Fruit fly (Drosophila melanogaster) whole organism, embryonic: ENCODE results near the gene Spase25.
A peak's percentile ranks its signal among the peaks of the same experiment; 100 is the strongest.

ENCODE experiments used
- ATbp ChIP-seq: fragments of 200-800 bp; sonication (Bioruptor generic); optimal IDR thresholded peaks from 2 replicates; lab custom pipeline; 2017; ENCODE audit warnings: missing biosample characterization, mild to moderate bottlenecking, missing genetic modification characterization, missing genetic modification reagents
- Atf6 ChIP-seq: fragments of 200-800 bp; sonication (Bioruptor generic); IDR thresholded peaks from 2 replicates; pipeline ENCODE4 v1.3.6; 2022; ENCODE audit warnings: missing biosample characterization, missing genetic modification characterization
- CG10565 ChIP-seq: fragments of 200-800 bp; sonication (Bioruptor generic); optimal IDR thresholded peaks from 3 replicates; lab custom pipeline; 2016; ENCODE audit warnings: missing biosample characterization, mild to moderate bottlenecking, missing genetic modification characterization
- CG11085 ChIP-seq: fragments of 200-800 bp; sonication (Bioruptor generic); IDR thresholded peaks from 2 replicates; pipeline ENCODE4 v1.3.6; 2022; ENCODE audit warnings: missing biosample characterization, missing genetic modification characterization
- CG11560 ChIP-seq: fragments of 200-800 bp; sonication (Bioruptor generic); IDR thresholded peaks from 3 replicates; pipeline ENCODE4 v1.3.6; 2022; ENCODE audit warnings: missing biosample characterization, missing genetic modification characterization
- CG13894 ChIP-seq: fragments of 200-800 bp; sonication (Bioruptor generic); optimal IDR thresholded peaks from 3 replicates; lab custom pipeline; 2018; ENCODE audit warnings: missing biosample characterization, mild to moderate bottlenecking, missing genetic modification characterization, moderate library complexity
- CG14860 ChIP-seq: fragments of 200-800 bp; sonication (Bioruptor generic); IDR thresholded peaks from 3 replicates; pipeline ENCODE4 v1.3.6; 2022; ENCODE audit warnings: missing biosample characterization, missing genetic modification characterization; ENCODE audit not compliant: partially characterized antibody
- CG1529 ChIP-seq: fragments of 200-800 bp; sonication (Bioruptor generic); optimal IDR thresholded peaks from 3 replicates; lab custom pipeline; 2018; ENCODE audit warnings: missing biosample characterization, missing genetic modification characterization
- CG16779 ChIP-seq: fragments of 200-800 bp; sonication (Bioruptor generic); IDR thresholded peaks from 2 replicates; pipeline ENCODE4 v1.3.6; 2022; ENCODE audit warnings: missing biosample characterization, missing genetic modification characterization
- CG17328 ChIP-seq: fragments of 200-800 bp; sonication (Bioruptor generic); IDR thresholded peaks from 2 replicates; pipeline ENCODE4 v1.3.6; 2022; ENCODE audit warnings: missing biosample characterization, missing genetic modification characterization
- CG17361 ChIP-seq: fragments of 200-800 bp; sonication (Bioruptor generic); IDR thresholded peaks from 3 replicates; pipeline ENCODE4 v1.3.6; 2022; ENCODE audit warnings: missing biosample characterization, missing genetic modification characterization
- CG17568 ChIP-seq: fragments of 200-800 bp; sonication (Bioruptor generic); optimal IDR thresholded peaks from 2 replicates; lab custom pipeline; 2018; ENCODE audit warnings: missing biosample characterization, mild to moderate bottlenecking, missing genetic modification characterization, moderate library complexity
- CG18764 ChIP-seq: fragments of 200-800 bp; sonication (Bioruptor generic); optimal IDR thresholded peaks from 3 replicates; lab custom pipeline; 2016; ENCODE audit warnings: missing biosample characterization, missing genetic modification characterization
- CG3281 ChIP-seq: fragments of 200-800 bp; sonication (Bioruptor generic); optimal IDR thresholded peaks from 3 replicates; lab custom pipeline; 2017; ENCODE audit warnings: missing biosample characterization, mild to moderate bottlenecking, missing genetic modification characterization
- CG3838 ChIP-seq: fragments of 200-800 bp; sonication (Bioruptor generic); optimal IDR thresholded peaks from 3 replicates; lab custom pipeline; 2016; ENCODE audit warnings: missing biosample characterization, missing genetic modification characterization
- CG5180 ChIP-seq: fragments of 200-800 bp; sonication (Bioruptor generic); optimal IDR thresholded peaks from 3 replicates; lab custom pipeline; 2017; ENCODE audit warnings: missing biosample characterization, missing genetic modification characterization, mild to moderate bottlenecking, moderate library complexity, missing genetic modification reagents
- CHES-1-like ChIP-seq: fragments of 200-800 bp; sonication (Bioruptor generic); optimal IDR thresholded peaks from 2 replicates; lab custom pipeline; 2016; ENCODE audit warnings: missing biosample characterization, missing genetic modification characterization
- Dref ChIP-seq: fragments of 200-800 bp; sonication (Bioruptor generic); IDR thresholded peaks from 2 replicates; pipeline ENCODE4 v1.3.6; 2022; ENCODE audit warnings: missing biosample characterization, missing genetic modification characterization
- ERR ChIP-seq: fragments of 200-800 bp; sonication (Bioruptor generic); optimal IDR thresholded peaks from 2 replicates; lab custom pipeline; 2016; ENCODE audit warnings: missing biosample characterization, missing genetic modification characterization
- HHEX ChIP-seq: fragments of 200-800 bp; sonication (Bioruptor generic); optimal IDR thresholded peaks from 3 replicates; lab custom pipeline; 2017; ENCODE audit warnings: missing biosample characterization, mild to moderate bottlenecking, missing genetic modification characterization, missing genetic modification reagents
- Hr51 ChIP-seq, 2 experiments: fragments of 200-800 bp; sonication (Bioruptor generic); optimal IDR thresholded peaks; 2 replicates in 1 of 2; 3 replicates in 1 of 2; lab custom pipeline; 2016 to 2018; ENCODE audit warnings: missing biosample characterization in 2 of 2, missing genetic modification characterization in 2 of 2, mild to moderate bottlenecking in 1 of 2, moderate library complexity in 1 of 2
- NC2β ChIP-seq: fragments of 200-800 bp; sonication (Bioruptor generic); optimal IDR thresholded peaks from 2 replicates; lab custom pipeline; 2016; ENCODE audit warnings: missing biosample characterization, missing genetic modification characterization
- Neu2 ChIP-seq: fragments of 200-800 bp; sonication (Bioruptor generic); optimal IDR thresholded peaks from 3 replicates; lab custom pipeline; 2016; ENCODE audit warnings: missing biosample characterization, missing genetic modification characterization, borderline replicate concordance
- Nf-YB ChIP-seq: fragments of 200-800 bp; sonication (Bioruptor generic); optimal IDR thresholded peaks from 3 replicates; lab custom pipeline; 2019; ENCODE audit warnings: missing biosample characterization, mild to moderate bottlenecking, missing genetic modification characterization, moderate library complexity
- Oaz ChIP-seq: fragments of 200-800 bp; sonication (Bioruptor generic); IDR thresholded peaks from 2 replicates; pipeline ENCODE4 v1.3.6; 2022; ENCODE audit warnings: missing biosample characterization, missing genetic modification characterization
- Poxn ChIP-seq: fragments of 200-800 bp; sonication (Bioruptor generic); IDR thresholded peaks from 2 replicates; pipeline ENCODE4 v1.3.6; 2022; ENCODE audit warnings: missing biosample characterization, missing genetic modification characterization
- Scr ChIP-seq: fragments of 200-800 bp; sonication (Bioruptor generic); IDR thresholded peaks from 2 replicates; pipeline ENCODE4 v1.3.6; 2022; ENCODE audit warnings: missing biosample characterization, missing genetic modification characterization; ENCODE audit not compliant: partially characterized antibody
- Sry-β ChIP-seq: fragments of 200-800 bp; sonication (Bioruptor generic); optimal IDR thresholded peaks from 2 replicates; lab custom pipeline; 2018; ENCODE audit warnings: missing biosample characterization, mild to moderate bottlenecking, missing genetic modification characterization, moderate library complexity
- TFAM ChIP-seq: fragments of 200-800 bp; sonication (Bioruptor generic); optimal IDR thresholded peaks from 2 replicates; lab custom pipeline; 2017; ENCODE audit warnings: missing biosample characterization, missing genetic modification characterization, inconsistent platforms
- Trl ChIP-seq, 3 experiments: fragments of >200 bp in 2 of 3; fragments of 200-800 bp in 1 of 3; sonication (Bioruptor generic) in 1 of 3; optimal IDR thresholded peaks; 2 replicates in 1 of 3; 3 replicates in 2 of 3; lab custom pipeline; 2016 to 2017; ENCODE audit warnings: missing biosample characterization in 1 of 3, missing genetic modification characterization in 1 of 3
- aop ChIP-seq: fragments of 200-800 bp; sonication (Bioruptor generic); IDR thresholded peaks from 2 replicates; pipeline ENCODE4 v1.3.6; 2022; ENCODE audit warnings: missing biosample characterization, missing genetic modification characterization
- ap ChIP-seq: fragments of 200-800 bp; sonication (Bioruptor generic); IDR thresholded peaks from 2 replicates; pipeline ENCODE4 v1.3.6; 2022; ENCODE audit warnings: missing biosample characterization, missing genetic modification characterization
- cad ChIP-seq: fragments of >200 bp; optimal IDR thresholded peaks from 2 replicates; lab custom pipeline; 2017; ENCODE audit warnings: missing biosample characterization, missing genetic modification characterization
- dpn ChIP-seq, 2 experiments: fragments of 200-800 bp; sonication (Bioruptor generic); optimal IDR thresholded peaks; 3 replicates each; lab custom pipeline; 2016; ENCODE audit warnings: missing biosample characterization in 2 of 2, missing genetic modification characterization in 2 of 2
- emc ChIP-seq: fragments of 200-800 bp; sonication (Bioruptor generic); optimal IDR thresholded peaks from 2 replicates; lab custom pipeline; 2016; ENCODE audit warnings: missing biosample characterization, missing genetic modification characterization
- en ChIP-seq: fragments of 200-800 bp; sonication (Bioruptor generic); optimal IDR thresholded peaks from 2 replicates; lab custom pipeline; 2016; ENCODE audit warnings: missing biosample characterization, missing genetic modification characterization
- h ChIP-seq: fragments of >200 bp; optimal IDR thresholded peaks from 2 replicates; lab custom pipeline; 2017
- hth ChIP-seq: fragments of >200 bp; optimal IDR thresholded peaks from 2 replicates; lab custom pipeline; 2017; ENCODE audit warnings: inconsistent platforms
- inv ChIP-seq: fragments of 200-800 bp; sonication (Bioruptor generic); IDR thresholded peaks from 2 replicates; pipeline ENCODE4 v1.3.6; 2022; ENCODE audit warnings: missing biosample characterization, missing genetic modification characterization; ENCODE audit not compliant: partially characterized antibody
- jumu ChIP-seq: fragments of 200-800 bp; sonication (Bioruptor generic); optimal IDR thresholded peaks from 3 replicates; lab custom pipeline; 2016; ENCODE audit warnings: missing biosample characterization, missing genetic modification characterization
- lilli ChIP-seq: fragments of 200-800 bp; sonication (Bioruptor generic); optimal IDR thresholded peaks from 3 replicates; lab custom pipeline; 2016; ENCODE audit warnings: missing biosample characterization, missing genetic modification characterization
- mam ChIP-seq: fragments of 200-800 bp; sonication (Bioruptor generic); optimal IDR thresholded peaks from 3 replicates; lab custom pipeline; 2016; ENCODE audit warnings: missing biosample characterization, missing genetic modification characterization
- mld ChIP-seq: fragments of 200-800 bp; sonication (Bioruptor generic); IDR thresholded peaks from 3 replicates; pipeline ENCODE4 v1.3.6; 2022; ENCODE audit warnings: missing biosample characterization, missing genetic modification characterization; ENCODE audit not compliant: partially characterized antibody
- otp ChIP-seq: fragments of 200-800 bp; sonication (Bioruptor generic); IDR thresholded peaks from 3 replicates; pipeline ENCODE4, ENCODE4 v1.3.6; 2022; ENCODE audit warnings: missing biosample characterization, missing genetic modification characterization
- peb ChIP-seq: fragments of 200-800 bp; sonication (Bioruptor generic); IDR thresholded peaks from 2 replicates; pipeline ENCODE4 v1.3.6; 2022; ENCODE audit warnings: missing biosample characterization, missing genetic modification characterization
- pita ChIP-seq: fragments of 200-800 bp; sonication (Bioruptor generic); optimal IDR thresholded peaks from 2 replicates; lab custom pipeline; 2017; ENCODE audit warnings: missing biosample characterization, mild to moderate bottlenecking, missing genetic modification characterization
- pros ChIP-seq: fragments of 200-800 bp; sonication (Bioruptor generic); optimal IDR thresholded peaks from 3 replicates; lab custom pipeline; 2019; ENCODE audit warnings: missing biosample characterization, mild to moderate bottlenecking, missing genetic modification characterization, moderate library complexity
- ranshi ChIP-seq: fragments of 200-800 bp; sonication (Bioruptor generic); IDR thresholded peaks from 2 replicates; pipeline ENCODE4 v1.3.6; 2022; ENCODE audit warnings: missing biosample characterization, missing genetic modification characterization
- salm ChIP-seq: fragments of 200-800 bp; sonication (Bioruptor generic); optimal IDR thresholded peaks from 2 replicates; lab custom pipeline; 2018; ENCODE audit warnings: missing biosample characterization, mild to moderate bottlenecking, missing genetic modification characterization
- stc ChIP-seq: fragments of 200-800 bp; sonication (Bioruptor generic); IDR thresholded peaks from 2 replicates; pipeline ENCODE4 v1.3.6; 2022; ENCODE audit warnings: missing biosample characterization, missing genetic modification characterization
- ttk ChIP-seq: fragments of 200-800 bp; sonication (Bioruptor generic); IDR thresholded peaks from 2 replicates; pipeline ENCODE4 v2.1.2; 2022; ENCODE audit warnings: missing biosample characterization, missing genetic modification characterization

Gene Spase25

DNA sequence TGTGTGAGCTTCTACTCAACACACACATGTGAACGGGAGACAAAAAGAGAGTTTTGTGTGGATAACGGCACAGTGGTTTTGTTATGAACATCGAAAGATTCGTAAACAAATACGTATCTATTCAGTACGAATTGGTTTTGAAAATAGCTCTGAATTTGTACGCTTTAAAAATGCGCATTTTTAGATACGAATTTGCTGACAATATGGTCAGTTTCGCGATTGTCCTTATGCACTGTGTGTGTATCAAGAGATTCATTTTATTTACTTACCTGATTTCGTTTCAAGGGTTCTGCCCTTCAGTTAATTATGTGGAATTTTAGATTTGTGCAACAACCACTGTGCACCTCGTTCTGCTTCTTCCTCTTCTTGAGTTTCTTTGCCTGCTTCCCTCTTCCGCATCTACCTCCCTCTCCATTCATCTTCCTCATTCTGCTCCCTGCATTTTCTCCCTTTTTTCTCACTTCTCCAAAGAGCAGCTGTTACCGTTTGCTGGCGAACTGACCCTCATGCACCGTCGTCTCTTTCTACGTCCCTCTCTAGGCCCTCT lies 9.8 kb downstream of the Spase25 start (continued):
- TF ChIP-seq Poxn (GFP tag; lab: Robert Waterston, UW) (no peak), dpn (GFP tag; optimal IDR thresholded peaks at IDR 0.05; lab: Kevin White, UChicago) (peak; percentile 62 to 75), ranshi (GFP tag; lab: Robert Waterston, UW) (no peak), mld (GFP tag; lab: Robert Waterston, UW) (no peak), Atf6 (GFP tag; lab: Robert Waterston, UW) (no peak), Nf-YB (peak; percentile 58), h (lab: Kevin White, UChicago) (no peak), CG17568 (GFP tag; lab: Kevin White, UChicago) (peak; percentile 53), Oaz (GFP tag; lab: Robert Waterston, UW) (no peak), ttk (GFP tag; lab: Robert Waterston, UW) (no peak), Hr51 (GFP tag; optimal IDR thresholded peaks at IDR 0.05; lab: Kevin White, UChicago) (peak; percentile 19 to 49), CG17328 (GFP tag; lab: Robert Waterston, UW) (peak; percentile 71), TFAM (GFP tag; lab: Kevin White, UChicago) (no peak), CG16779 (GFP tag; lab: Robert Waterston, UW) (no peak), NC2β (GFP tag; lab: Kevin White, UChicago) (peak; percentile 84), ERR (no peak), pita (GFP tag; lab: Kevin White, UChicago) (no peak), Neu2 (GFP tag; lab: Kevin White, UChicago) (peak; percentile 17), Scr (GFP tag; lab: Robert Waterston, UW) (no peak), CG13894 (no peak), CG18764 (GFP tag; lab: Kevin White, UChicago) (peak; percentile 56), en (GFP tag; lab: Kevin White, UChicago) (peak; percentile 68), Dref (GFP tag; lab: Robert Waterston, UW) (no peak), cad (no peak), ATbp (GFP tag; lab: Kevin White, UChicago) (peak; percentile 81), CHES-1-like (GFP tag; lab: Kevin White, UChicago) (peak; percentile 67), CG11085 (GFP tag; lab: Robert Waterston, UW) (no peak), salm (tag; lab: Kevin White, UChicago) (peak; percentile 43), CG3838 (GFP tag; lab: Kevin White, UChicago) (no peak), hth (no peak), Sry-β (peak; percentile 19), otp (GFP tag; lab: Robert Waterston, UW) (no peak), CG5180 (GFP tag; lab: Kevin White, UChicago) (peak; percentile 26), stc (no peak), Trl (optimal IDR thresholded peaks at IDR 0.05; lab: Kevin White, UChicago) (peak; percentile 29 to 47), Trl (GFP tag; optimal IDR thresholded peaks at IDR 0.05; lab: Kevin White, UChicago) (peak; percentile 49), peb (GFP tag; lab: Robert Waterston, UW) (peak; percentile 47; the same call in 1 of the 2 replicates), pros (GFP tag; lab: Kevin White, UChicago) (peak; percentile 82), inv (GFP tag; lab: Robert Waterston, UW) (no peak), HHEX (GFP tag; lab: Kevin White, UChicago) (peak; percentile 26), CG14860 (GFP tag; lab: Robert Waterston, UW) (no peak), ap (GFP tag; lab: Robert Waterston, UW) (no peak), CG17361 (GFP tag; lab: Robert Waterston, UW) (peak; percentile 90), aop (no peak), jumu (GFP tag; lab: Kevin White, UChicago) (peak; percentile 69), CG11560 (tag; lab: Robert Waterston, UW) (no peak), mam (GFP tag; lab: Kevin White, UChicago) (peak; percentile 30), emc (GFP tag; lab: Kevin White, UChicago) (no peak), lilli (GFP tag; lab: Kevin White, UChicago) (peak; percentile 62), CG10565 (GFP tag; lab: Kevin White, UChicago) (no peak), CG3281 (GFP tag; lab: Kevin White, UChicago) (peak; percentile 39), CG1529 (GFP tag; lab: Kevin White, UChicago) (peak; percentile 86)
